Worm (Caenorhabditis elegans): ENCODE results near the gene ptr-9.

DNA sequence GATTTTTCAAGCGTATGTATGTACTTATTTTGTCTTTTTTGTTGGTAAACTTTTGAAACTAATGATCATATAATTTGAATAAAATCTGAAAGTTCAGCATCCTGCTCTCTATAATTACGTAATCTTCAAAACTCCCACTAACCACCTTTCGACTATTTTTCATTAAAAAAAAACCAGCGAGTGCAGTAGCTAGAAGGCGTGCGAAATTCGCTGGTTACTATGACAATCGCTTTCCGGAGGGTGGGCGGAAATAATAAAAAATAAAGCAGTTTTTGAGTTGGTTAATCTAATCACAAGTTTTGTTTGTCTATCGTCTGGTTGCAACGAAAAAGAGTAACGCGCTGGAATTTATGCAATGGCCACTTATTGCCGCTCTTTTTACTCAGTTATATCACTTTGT, 6.7 kb downstream of the ptr-9 start, which contains the start of gene irld-34:
- TF ChIP-seq nhr-11 (tag; optimal IDR thresholded peaks at IDR 0.05), result no peak
- TF ChIP-seq fkh-10 (GFP tag; optimal IDR thresholded peaks at IDR 0.05), result no peak
- no peak for TF ChIP-seq pha-4 (tag; optimal IDR thresholded peaks at IDR 0.05)
- TF ChIP-seq pqm-1 (tag; optimal IDR thresholded peaks at IDR 0.05), result no peak
- TF ChIP-seq hlh-15 (tag; optimal IDR thresholded peaks at IDR 0.05), result no peak
- TF ChIP-seq hlh-30 (tag; optimal IDR thresholded peaks at IDR 0.05; ENCODE audit: insufficient read depth), result no peak
- TF ChIP-seq unc-55 (GFP tag; optimal IDR thresholded peaks at IDR 0.05), result no peak
- TF ChIP-seq dmd-4 (tag; optimal IDR thresholded peaks at IDR 0.05; ENCODE audit: borderline replicate concordance), result no peak
- TF ChIP-seq nhr-232 (tag; optimal IDR thresholded peaks at IDR 0.05), result no peak
- no peak for TF ChIP-seq tbx-7 (tag; optimal IDR thresholded peaks at IDR 0.05)
- no peak for TF ChIP-seq zip-5 (tag; optimal IDR thresholded peaks at IDR 0.05)
- TF ChIP-seq nfya-1 (tag; optimal IDR thresholded peaks at IDR 0.05), result no peak
- TF ChIP-seq F13H6.1 (tag; optimal IDR thresholded peaks at IDR 0.05), result no peak
